Worm (Caenorhabditis elegans): ENCODE measurements around the gene nspb-4.
A peak's percentile ranks its signal among the peaks of the same experiment; 100 is the strongest.

nspb-4 gene

ce11 chrIV:6555388-6556330 is 42.4 kb upstream of the nspb-4 start, which contains the start of gene paqr-1 (continued):
- no peak for TF ChIP-seq bed-1 (GFP tag; IDR thresholded peaks at IDR 0.05)
- no peak for TF ChIP-seq Y79H2A.3 (GFP tag; conservative IDR thresholded peaks at IDR 0.05)
- no peak for TF ChIP-seq him-1 (tag; optimal IDR thresholded peaks at IDR 0.05)
- no peak for TF ChIP-seq ztf-25 (GFP tag; IDR thresholded peaks at IDR 0.05)

- no peak for TF ChIP-seq tbx-9 (tag; optimal IDR thresholded peaks at IDR 0.05; ENCODE audit: borderline replicate concordance)
- TF ChIP-seq lsl-1 (GFP tag; optimal IDR thresholded peaks at IDR 0.05) = peak; percentile 32
- TF ChIP-seq gei-17 (GFP tag; optimal IDR thresholded peaks at IDR 0.05) = no peak
- TF ChIP-seq die-1 (tag; optimal IDR thresholded peaks at IDR 0.05) = peak; percentile 81
- TF ChIP-seq F22D6.2 (tag; optimal IDR thresholded peaks at IDR 0.05) = no peak
- TF ChIP-seq mel-28 (tag; optimal IDR thresholded peaks at IDR 0.05; ENCODE audit: borderline replicate concordance) = peak; percentile 42
- TF ChIP-seq lsy-27 (tag; optimal IDR thresholded peaks at IDR 0.05; ENCODE audit: borderline replicate concordance, insufficient read depth) = no peak
- peak; percentile 50 for TF ChIP-seq dpff-1 (tag; optimal IDR thresholded peaks at IDR 0.05)
- 0 out of 2 replicates have a peak, but pooled peaks have one; percentile 59 for TF ChIP-seq F37B4.10 (GFP tag; IDR thresholded peaks at IDR 0.05)
- TF ChIP-seq hsf-1 (GFP tag; IDR thresholded peaks at IDR 0.05) = peak; percentile 49; the same call in 1 of the 2 replicates
- peak; percentile 74 for TF ChIP-seq rpc-1 (optimal IDR thresholded peaks at IDR 0.05)
- peak; percentile 89 for TF ChIP-seq rpc-1 (tag; optimal IDR thresholded peaks at IDR 0.05)
- TF ChIP-seq egl-44 (GFP tag; IDR thresholded peaks at IDR 0.05) = peak; percentile 31; the same call in 1 of the 2 replicates
- TF ChIP-seq B0261.1 (tag; optimal IDR thresholded peaks at IDR 0.05) = peak; percentile 89
- TF ChIP-seq lin-54 (GFP tag; optimal IDR thresholded peaks at IDR 0.05) = peak; percentile 74
- no peak for TF ChIP-seq mes-4 (tag; optimal IDR thresholded peaks at IDR 0.05)
- peak; percentile 42 for TF ChIP-seq madf-8 (GFP tag; conservative IDR thresholded peaks at IDR 0.05)
- no peak for TF ChIP-seq fkh-3 (tag; optimal IDR thresholded peaks at IDR 0.05)
- TF ChIP-seq hmg-20 (GFP tag; IDR thresholded peaks at IDR 0.05) = peak; percentile 71
- peak; percentile 42 for TF ChIP-seq F57C9.4 (tag; optimal IDR thresholded peaks at IDR 0.05)
- no peak for TF ChIP-seq zfh-2 (GFP tag; conservative IDR thresholded peaks at IDR 0.05)
- TF ChIP-seq hlh-12 (tag; optimal IDR thresholded peaks at IDR 0.05) = no peak
- peak; percentile 36 for TF ChIP-seq B0035.1 (tag; optimal IDR thresholded peaks at IDR 0.05)
- TF ChIP-seq madf-6 (GFP tag; IDR thresholded peaks at IDR 0.05) = peak; percentile 73
- TF ChIP-seq ceh-58 (GFP tag; IDR thresholded peaks at IDR 0.05) = 0 out of 2 replicates have a peak, but pooled peaks have one; percentile 68
- TF ChIP-seq mcd-1 (GFP tag; IDR thresholded peaks at IDR 0.05) = peak; percentile 82
- 0 out of 2 replicates have a peak, but pooled peaks have one; percentile 66 for TF ChIP-seq ztf-6 (GFP tag; IDR thresholded peaks at IDR 0.05)
- TF ChIP-seq B0019.2 (GFP tag; conservative IDR thresholded peaks at IDR 0.05) = peak; percentile 50; the same call in 1 of the 2 replicates
- no peak for TF ChIP-seq ccch-3 (GFP tag; optimal IDR thresholded peaks at IDR 0.05)
- TF ChIP-seq snpc-1.3 (tag; optimal IDR thresholded peaks at IDR 0.05; ENCODE audit: insufficient read depth) = peak; percentile 75
- TF ChIP-seq hlh-26 (GFP tag; conservative IDR thresholded peaks at IDR 0.05) = no peak
- peak; percentile 26 for TF ChIP-seq tlf-1 (GFP tag; optimal IDR thresholded peaks at IDR 0.05)
- TF ChIP-seq dpl-1 (GFP tag; optimal IDR thresholded peaks at IDR 0.05) = peak; percentile 15
- peak; percentile 70 for TF ChIP-seq hmg-1.2 (GFP tag; IDR thresholded peaks at IDR 0.05)
- TF ChIP-seq Y95B8A.8 (GFP tag; IDR thresholded peaks at IDR 0.05) = peak; percentile 63; the same call in 1 of the 2 replicates
- no peak for TF ChIP-seq F10E7.11 (tag; optimal IDR thresholded peaks at IDR 0.05)
- peak; percentile 85 for TF ChIP-seq lin-26 (GFP tag; IDR thresholded peaks at IDR 0.05)
- no peak for TF ChIP-seq nfya-2 (GFP tag; IDR thresholded peaks at IDR 0.05)
- TF ChIP-seq nhr-27 (tag; optimal IDR thresholded peaks at IDR 0.05) = no peak
Measured at ce11 chrIV:6556624-6557368, 41.2 kb upstream of the nspb-4 start, which contains the start of gene try-3. TSS of gene try-3 (plus strand) at chrIV:6557155.
